Fruit fly (Drosophila melanogaster) whole organism, embryonic: Measurements from ENCODE around the gene CG8191.

Experiments
- CG10366 ChIP-seq: fragments of 200-800 bp; sonication (Bioruptor generic); IDR thresholded peaks from 2 replicates; pipeline ENCODE4 v1.3.6; 2022; ENCODE audit warnings: missing biosample characterization, missing genetic modification characterization
- CG10979 ChIP-seq: fragments of 200-800 bp; sonication (Bioruptor generic); optimal IDR thresholded peaks from 2 replicates; lab custom pipeline; 2018; ENCODE audit warnings: missing biosample characterization, mild to moderate bottlenecking, missing genetic modification characterization, moderate library complexity
- CG12299 ChIP-seq: fragments of 200-800 bp; sonication (Bioruptor generic); optimal IDR thresholded peaks from 2 replicates; lab custom pipeline; 2018; ENCODE audit warnings: missing biosample characterization, mild to moderate bottlenecking, missing genetic modification characterization
- CG12391 ChIP-seq: fragments of 200-800 bp; sonication (Bioruptor generic); optimal IDR thresholded peaks from 3 replicates; lab custom pipeline; 2018; ENCODE audit warnings: missing biosample characterization, mild to moderate bottlenecking, missing genetic modification characterization, moderate library complexity
- CG15269 ChIP-seq: fragments of 200-800 bp; sonication (Bioruptor generic); optimal IDR thresholded peaks from 2 replicates; lab custom pipeline; 2018; ENCODE audit warnings: missing biosample characterization, mild to moderate bottlenecking, missing genetic modification characterization, moderate library complexity
- CG15696 ChIP-seq: fragments of 200-800 bp; sonication (Bioruptor generic); optimal IDR thresholded peaks from 2 replicates; lab custom pipeline; 2019; ENCODE audit warnings: missing biosample characterization, mild to moderate bottlenecking, missing genetic modification characterization, moderate library complexity
- CG1603 ChIP-seq: fragments of 200-800 bp; sonication (Bioruptor generic); optimal IDR thresholded peaks from 2 replicates; lab custom pipeline; 2019; ENCODE audit warnings: missing biosample characterization, mild to moderate bottlenecking, missing genetic modification characterization, moderate library complexity
- CG17328 ChIP-seq: fragments of 200-800 bp; sonication (Bioruptor generic); IDR thresholded peaks from 2 replicates; pipeline ENCODE4 v1.3.6; 2022; ENCODE audit warnings: missing biosample characterization, missing genetic modification characterization
- CG18619 ChIP-seq: fragments of 200-800 bp; sonication (Bioruptor generic); optimal IDR thresholded peaks from 3 replicates; lab custom pipeline; 2017; ENCODE audit warnings: missing biosample characterization, mild to moderate bottlenecking, missing genetic modification characterization
- CG31388 ChIP-seq: fragments of 200-800 bp; sonication (Bioruptor generic); optimal IDR thresholded peaks from 2 replicates; lab custom pipeline; 2016; ENCODE audit warnings: missing biosample characterization, missing genetic modification characterization
- CG31441 ChIP-seq: fragments of 200-800 bp; sonication (Bioruptor generic); IDR thresholded peaks from 2 replicates; pipeline ENCODE4 v1.3.6; 2022; ENCODE audit warnings: missing biosample characterization, missing genetic modification characterization
- CG4360 ChIP-seq: fragments of 200-800 bp; sonication (Bioruptor generic); IDR thresholded peaks from 2 replicates; pipeline ENCODE4 v1.3.6; 2022; ENCODE audit warnings: missing biosample characterization, missing genetic modification characterization
- CG43689 ChIP-seq: fragments of 200-800 bp; sonication (Bioruptor generic); IDR thresholded peaks from 2 replicates; pipeline ENCODE4 v1.3.6; 2022; ENCODE audit warnings: missing biosample characterization, missing genetic modification characterization
- CG4707 ChIP-seq: fragments of 200-800 bp; sonication (Bioruptor generic); optimal IDR thresholded peaks from 2 replicates; lab custom pipeline; 2018; ENCODE audit warnings: missing biosample characterization, mild to moderate bottlenecking, missing genetic modification characterization, moderate library complexity
- CG7963 ChIP-seq: fragments of 200-800 bp; sonication (Bioruptor generic); IDR thresholded peaks from 3 replicates; pipeline ENCODE4 v1.3.6; 2022; ENCODE audit warnings: missing biosample characterization, missing genetic modification characterization; ENCODE audit not compliant: partially characterized antibody
- CG7987 ChIP-seq: fragments of 200-800 bp; sonication (Bioruptor generic); optimal IDR thresholded peaks from 2 replicates; lab custom pipeline; 2018; ENCODE audit warnings: missing biosample characterization, mild to moderate bottlenecking, missing genetic modification characterization, moderate library complexity
- CG8765 ChIP-seq: fragments of 200-800 bp; sonication (Bioruptor generic); IDR thresholded peaks from 2 replicates; pipeline ENCODE4 v1.3.6; 2022; ENCODE audit warnings: missing biosample characterization, missing genetic modification characterization
- CG9932 ChIP-seq: fragments of 200-800 bp; sonication (Bioruptor generic); IDR thresholded peaks from 2 replicates; pipeline ENCODE4 v1.3.6; 2022; ENCODE audit warnings: missing biosample characterization, missing genetic modification characterization
- D19A ChIP-seq: fragments of 200-800 bp; optimal IDR thresholded peaks from 3 replicates; lab custom pipeline; 2019; ENCODE audit warnings: missing biosample characterization, mild to moderate bottlenecking, missing genetic modification characterization, moderate library complexity
- ERR ChIP-seq: fragments of 200-800 bp; sonication (Bioruptor generic); optimal IDR thresholded peaks from 2 replicates; lab custom pipeline; 2016; ENCODE audit warnings: missing biosample characterization, missing genetic modification characterization
- Ets97D ChIP-seq: fragments of 200-800 bp; sonication (Bioruptor generic); optimal IDR thresholded peaks from 3 replicates; lab custom pipeline; 2016; ENCODE audit warnings: missing biosample characterization, missing genetic modification characterization
- GATAe ChIP-seq: fragments of 200-800 bp; sonication (Bioruptor generic); conservative IDR thresholded peaks from 2 replicates; pipeline ENCODE4 v1.3.6; 2022; ENCODE audit warnings: missing biosample characterization, missing genetic modification characterization
- Jarid2 ChIP-seq: fragments of 200-800 bp; sonication (Bioruptor generic); optimal IDR thresholded peaks from 3 replicates; lab custom pipeline; 2017; ENCODE audit warnings: mild to moderate bottlenecking, missing biosample characterization, missing genetic modification reagents, missing genetic modification characterization
- Mes4 ChIP-seq: fragments of 200-800 bp; sonication (Bioruptor generic); optimal IDR thresholded peaks from 2 replicates; lab custom pipeline; 2016; ENCODE audit warnings: missing biosample characterization, missing genetic modification characterization
- Nf-YC ChIP-seq: fragments of 200-800 bp; optimal IDR thresholded peaks from 3 replicates; lab custom pipeline; 2019; ENCODE audit warnings: missing biosample characterization, mild to moderate bottlenecking, missing genetic modification characterization, moderate library complexity
- Oli ChIP-seq: fragments of 200-800 bp; sonication (Bioruptor generic); optimal IDR thresholded peaks from 2 replicates; lab custom pipeline; 2018; ENCODE audit warnings: missing biosample characterization, mild to moderate bottlenecking, missing genetic modification characterization, moderate library complexity
- Rfx ChIP-seq: fragments of 200-800 bp; sonication (Bioruptor generic); IDR thresholded peaks from 2 replicates; pipeline ENCODE4 v1.3.6; 2022; ENCODE audit warnings: missing biosample characterization, missing genetic modification characterization
- Taf1 ChIP-seq: fragments of 200-800 bp; sonication (Bioruptor generic); IDR thresholded peaks from 2 replicates; pipeline ENCODE4 v1.3.6; 2022; ENCODE audit warnings: missing biosample characterization, missing genetic modification characterization
- Trl ChIP-seq, 3 experiments: fragments of >200 bp in 2 of 3; fragments of 200-800 bp in 1 of 3; sonication (Bioruptor generic) in 1 of 3; optimal IDR thresholded peaks; 2 replicates in 1 of 3; 3 replicates in 2 of 3; lab custom pipeline; 2016 to 2017; ENCODE audit warnings: missing biosample characterization in 1 of 3, missing genetic modification characterization in 1 of 3
- abd-A ChIP-seq: fragments of 200-800 bp; sonication (Bioruptor generic); optimal IDR thresholded peaks from 3 replicates; lab custom pipeline; 2019; ENCODE audit warnings: missing biosample characterization, mild to moderate bottlenecking, missing genetic modification characterization, moderate library complexity
- amos ChIP-seq: fragments of 200-800 bp; sonication (Bioruptor generic); IDR thresholded peaks from 2 replicates; pipeline ENCODE4 v1.3.6; 2022; ENCODE audit warnings: missing biosample characterization, missing genetic modification characterization; ENCODE audit not compliant: partially characterized antibody
- chinmo ChIP-seq: fragments of 200-800 bp; sonication (Bioruptor generic); IDR thresholded peaks from 4 replicates; pipeline ENCODE4 v1.3.6; 2022; ENCODE audit warnings: missing biosample characterization, missing genetic modification characterization; ENCODE audit not compliant: partially characterized antibody
- crol ChIP-seq: fragments of 200-800 bp; sonication (Bioruptor generic); IDR thresholded peaks from 2 replicates; pipeline ENCODE4 v1.3.6; 2022; ENCODE audit warnings: missing biosample characterization, missing genetic modification characterization
- da ChIP-seq: fragments of 200-800 bp; sonication (Bioruptor generic); optimal IDR thresholded peaks from 2 replicates; lab custom pipeline; 2016; ENCODE audit warnings: missing biosample characterization, missing genetic modification characterization
- dimm ChIP-seq: fragments of 200-800 bp; sonication (Bioruptor generic); IDR thresholded peaks from 2 replicates; pipeline ENCODE4 v1.3.6; 2022; ENCODE audit warnings: missing biosample characterization, missing genetic modification characterization
- disco-r ChIP-seq: fragments of 200-800 bp; sonication (Bioruptor generic); optimal IDR thresholded peaks from 2 replicates; lab custom pipeline; 2016; ENCODE audit warnings: missing biosample characterization, missing genetic modification characterization
- emc ChIP-seq: fragments of 200-800 bp; sonication (Bioruptor generic); optimal IDR thresholded peaks from 2 replicates; lab custom pipeline; 2016; ENCODE audit warnings: missing biosample characterization, missing genetic modification characterization
- gro ChIP-seq: fragments of 200-800 bp; sonication (Bioruptor generic); optimal IDR thresholded peaks from 2 replicates; lab custom pipeline; 2016; ENCODE audit warnings: missing biosample characterization, missing genetic modification characterization
- ind ChIP-seq: fragments of 200-800 bp; sonication (Bioruptor generic); optimal IDR thresholded peaks from 3 replicates; lab custom pipeline; 2016; ENCODE audit warnings: missing biosample characterization, missing genetic modification characterization
- lola ChIP-seq, 3 experiments: fragments of >200 bp in 2 of 3; fragments of 200-800 bp in 1 of 3; sonication (Bioruptor generic) in 1 of 3; optimal IDR thresholded peaks; 2 replicates each; lab custom pipeline; 2017 to 2019; ENCODE audit warnings: missing biosample characterization in 3 of 3, missing genetic modification characterization in 3 of 3, mild to moderate bottlenecking in 1 of 3, moderate library complexity in 1 of 3
- pfk ChIP-seq: fragments of 200-800 bp; sonication (Bioruptor generic); optimal IDR thresholded peaks from 2 replicates; lab custom pipeline; 2018; ENCODE audit warnings: missing biosample characterization, mild to moderate bottlenecking, missing genetic modification characterization, moderate library complexity
- pita ChIP-seq: fragments of 200-800 bp; sonication (Bioruptor generic); optimal IDR thresholded peaks from 2 replicates; lab custom pipeline; 2017; ENCODE audit warnings: missing biosample characterization, mild to moderate bottlenecking, missing genetic modification characterization
- pros ChIP-seq: fragments of 200-800 bp; sonication (Bioruptor generic); optimal IDR thresholded peaks from 3 replicates; lab custom pipeline; 2019; ENCODE audit warnings: missing biosample characterization, mild to moderate bottlenecking, missing genetic modification characterization, moderate library complexity
- schlank ChIP-seq: fragments of 200-800 bp; sonication (Bioruptor generic); optimal IDR thresholded peaks from 2 replicates; lab custom pipeline; 2018; ENCODE audit warnings: missing biosample characterization, mild to moderate bottlenecking, missing genetic modification characterization
- seq ChIP-seq: fragments of 200-800 bp; sonication (Bioruptor generic); IDR thresholded peaks from 2 replicates; pipeline ENCODE4 v1.3.6; 2022; ENCODE audit warnings: missing biosample characterization, missing genetic modification characterization
- sisA ChIP-seq: fragments of 200-800 bp; sonication (Bioruptor generic); IDR thresholded peaks from 2 replicates; pipeline ENCODE4 v1.3.6; 2022; ENCODE audit warnings: missing biosample characterization, missing genetic modification characterization
- slbo ChIP-seq: fragments of 200-800 bp; sonication (Bioruptor generic); IDR thresholded peaks from 2 replicates; pipeline ENCODE4 v1.3.6; 2022; ENCODE audit warnings: missing biosample characterization, missing genetic modification characterization
- tx ChIP-seq: fragments of 200-800 bp; sonication (Bioruptor generic); optimal IDR thresholded peaks from 2 replicates; lab custom pipeline; 2016; ENCODE audit warnings: missing biosample characterization, missing genetic modification characterization
- vvl ChIP-seq: fragments of 200-800 bp; sonication (Bioruptor generic); IDR thresholded peaks from 2 replicates; pipeline ENCODE4 v1.3.6; 2022; ENCODE audit warnings: missing biosample characterization, missing genetic modification characterization
- wor ChIP-seq: fragments of 200-800 bp; sonication (Bioruptor generic); IDR thresholded peaks from 2 replicates; pipeline ENCODE4 v1.3.6; 2022; ENCODE audit warnings: missing biosample characterization, missing genetic modification characterization
- yki ChIP-seq: fragments of >200 bp; optimal IDR thresholded peaks from 3 replicates; lab custom pipeline; 2018

CG8191 gene

dm6 chrX:15733995-15734394 is 2.0 kb downstream of the CG8191 start, which contains the start of the genes CG12379 and MagR (continued):
- TF ChIP-seq CG31441 (GFP tag; lab: Robert Waterston, UW) = peak; percentile 96
- no peak; the same call in 1 of the 2 replicates for TF ChIP-seq vvl
- TF ChIP-seq CG1603 (tag; lab: Kevin White, UChicago) = peak; percentile 57
- peak; percentile 28; the same call in 1 of the 2 replicates for TF ChIP-seq CG10366 (GFP tag; lab: Robert Waterston, UW)
- TF ChIP-seq Nf-YC = peak; percentile 72
- peak; percentile 17 for TF ChIP-seq D19A
- TF ChIP-seq CG18619 (GFP tag; lab: Kevin White, UChicago) = peak; percentile 29
- no peak for TF ChIP-seq da (GFP tag; lab: Kevin White, UChicago)
- no peak for TF ChIP-seq pfk (GFP tag; lab: Kevin White, UChicago)
- TF ChIP-seq CG12391 = peak; percentile 65
- TF ChIP-seq CG4360 = no peak
- TF ChIP-seq yki (lab: Kevin White, UChicago) = no peak
- no peak for TF ChIP-seq CG17328 (GFP tag; lab: Robert Waterston, UW)
- TF ChIP-seq gro (GFP tag; lab: Kevin White, UChicago) = peak; percentile 68
- peak; percentile 29 for TF ChIP-seq schlank (tag; lab: Kevin White, UChicago)
- peak; percentile 19 for TF ChIP-seq CG7987 (GFP tag; lab: Kevin White, UChicago)
- no peak for TF ChIP-seq CG15269 (tag; lab: Kevin White, UChicago)
- TF ChIP-seq disco-r (GFP tag; lab: Kevin White, UChicago) = peak; percentile 18
- no peak for TF ChIP-seq pita (GFP tag; lab: Kevin White, UChicago)
- TF ChIP-seq CG12299 (tag; lab: Kevin White, UChicago) = peak; percentile 61
- no peak for TF ChIP-seq pros
- no peak for TF ChIP-seq CG43689 (GFP tag; lab: Robert Waterston, UW)
- TF ChIP-seq chinmo (GFP tag; lab: Robert Waterston, UW) = 0 out of 4 replicates have a peak, but pooled peaks have one; percentile 67
- peak in 1 of 3 experiments; percentile 53 for TF ChIP-seq lola (GFP tag; optimal IDR thresholded peaks at IDR 0.05; lab: Kevin White, UChicago)
- TF ChIP-seq GATAe = no peak
- TF ChIP-seq wor = no peak
- peak; percentile 78 for TF ChIP-seq amos
- peak; percentile 59 for TF ChIP-seq CG15696
- TF ChIP-seq abd-A (tag; lab: Kevin White, UChicago) = no peak
- TF ChIP-seq Trl (optimal IDR thresholded peaks at IDR 0.05; lab: Kevin White, UChicago) = no peak
- peak; percentile 40 for TF ChIP-seq Trl (GFP tag; optimal IDR thresholded peaks at IDR 0.05; lab: Kevin White, UChicago)
- peak; percentile 58 for TF ChIP-seq sisA (GFP tag; lab: Robert Waterston, UW)
- TF ChIP-seq Oli (tag; lab: Kevin White, UChicago) = no peak
- peak; percentile 74 for TF ChIP-seq CG9932 (GFP tag; lab: Robert Waterston, UW)
- no peak for TF ChIP-seq dimm
- TF ChIP-seq CG8765 = no peak
- TF ChIP-seq ERR (GFP tag; lab: Kevin White, UChicago) = no peak
- TF ChIP-seq Taf1 (GFP tag; lab: Robert Waterston, UW) = peak; percentile 30; the same call in 1 of the 2 replicates
- peak; percentile 30 for TF ChIP-seq Ets97D (GFP tag; lab: Kevin White, UChicago)
- TF ChIP-seq CG31388 (GFP tag; lab: Kevin White, UChicago) = no peak
- TF ChIP-seq ind (GFP tag; lab: Kevin White, UChicago) = peak; percentile 62
- peak; percentile 30 for TF ChIP-seq CG10979 (tag; lab: Kevin White, UChicago)
- TF ChIP-seq slbo = peak; percentile 62
- TF ChIP-seq Jarid2 (GFP tag; lab: Kevin White, UChicago) = no peak
- TF ChIP-seq CG4707 = no peak
- peak; percentile 9 for TF ChIP-seq emc (GFP tag; lab: Kevin White, UChicago)
- TF ChIP-seq Mes4 (GFP tag; lab: Kevin White, UChicago) = peak; percentile 25
- TF ChIP-seq Rfx = peak; percentile 72
- TF ChIP-seq seq (GFP tag; lab: Robert Waterston, UW) = no peak
- TF ChIP-seq CG7963 = peak; percentile 60
- peak; percentile 67 for TF ChIP-seq tx (GFP tag; lab: Kevin White, UChicago)
- TF ChIP-seq crol = no peak
